Fruit fly (Drosophila melanogaster): ENCODE data around the gene CG15544.

Gene CG15544

DNA sequence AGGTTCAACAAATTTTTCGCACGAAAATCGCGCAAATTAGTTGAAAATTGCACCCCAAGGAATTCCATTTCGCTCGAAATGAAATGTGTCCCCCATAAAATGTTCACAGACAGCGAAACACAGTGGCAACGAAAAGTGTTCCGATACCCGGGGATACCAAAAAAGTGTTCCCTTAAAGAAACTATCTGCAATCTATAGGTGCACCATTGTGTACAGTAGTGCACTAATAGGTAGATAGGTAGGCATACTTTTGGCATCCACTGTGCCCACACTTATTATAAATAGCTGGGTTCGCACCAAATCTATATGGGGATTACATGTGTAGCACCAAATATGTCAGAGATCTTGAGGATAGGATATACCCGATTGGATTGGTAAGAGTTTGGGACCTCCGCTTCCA lies 30.9 kb upstream of the CG15544 start:
- peak; percentile 63 for TF ChIP-seq CG6689 (GFP tag; IDR thresholded peaks at IDR 0.05)
- no peak for TF ChIP-seq HLHmδ (GFP tag; optimal IDR thresholded peaks at IDR 0.05)
- no peak for TF ChIP-seq TFAM (GFP tag; optimal IDR thresholded peaks at IDR 0.05)
- peak; percentile 36 for TF ChIP-seq CG12942 (GFP tag; optimal IDR thresholded peaks at IDR 0.05)
- TF ChIP-seq HHEX (GFP tag; optimal IDR thresholded peaks at IDR 0.05) = peak; percentile 26
- TF ChIP-seq crp (GFP tag; optimal IDR thresholded peaks at IDR 0.05) = no peak
- TF ChIP-seq CG31224 (GFP tag; IDR thresholded peaks at IDR 0.05) = peak; percentile 78
- no peak for TF ChIP-seq grn (GFP tag; optimal IDR thresholded peaks at IDR 0.05)
- TF ChIP-seq HLH4C (GFP tag; IDR thresholded peaks at IDR 0.05; ENCODE audit: partially characterized antibody) = no peak
- no peak for TF ChIP-seq nom (GFP tag; optimal IDR thresholded peaks at IDR 0.05)
- no peak for TF ChIP-seq yki (optimal IDR thresholded peaks at IDR 0.05)
- peak; percentile 52 for TF ChIP-seq wek (GFP tag; optimal IDR thresholded peaks at IDR 0.05)
- no peak for TF ChIP-seq CG9437 (GFP tag; optimal IDR thresholded peaks at IDR 0.05)
- peak; percentile 58 for TF ChIP-seq Chrac-16 (GFP tag; optimal IDR thresholded peaks at IDR 0.05)
- TF ChIP-seq Ravus (GFP tag; IDR thresholded peaks at IDR 0.05) = 0 out of 2 replicates have a peak, but pooled peaks have one; percentile 8
- TF ChIP-seq Atf-2 (GFP tag; optimal IDR thresholded peaks at IDR 0.05) = peak; percentile 16
- TF ChIP-seq nerfin-1 (tag; optimal IDR thresholded peaks at IDR 0.05) = no peak
- peak; percentile 6 for TF ChIP-seq CG10654 (GFP tag; optimal IDR thresholded peaks at IDR 0.05)
- no peak for TF ChIP-seq CG1529 (GFP tag; optimal IDR thresholded peaks at IDR 0.05)
- TF ChIP-seq CG32532 (GFP tag; IDR thresholded peaks at IDR 0.05) = peak; percentile 81
- TF ChIP-seq CrebB (tag; optimal IDR thresholded peaks at IDR 0.05) = peak; percentile 16
- no peak; the same call in 1 of the 2 replicates for TF ChIP-seq CG11696 (GFP tag; IDR thresholded peaks at IDR 0.05)
- no peak for TF ChIP-seq Tbp (GFP tag; optimal IDR thresholded peaks at IDR 0.05)
- TF ChIP-seq corto (GFP tag; optimal IDR thresholded peaks at IDR 0.05) = no peak
- TF ChIP-seq lmd (GFP tag; IDR thresholded peaks at IDR 0.05) = peak; percentile 87
- peak; percentile 39 for TF ChIP-seq CG2202 (tag; optimal IDR thresholded peaks at IDR 0.05)
- TF ChIP-seq Hmr (GFP tag; optimal IDR thresholded peaks at IDR 0.05) = peak; percentile 14
- TF ChIP-seq Ada2b (GFP tag; IDR thresholded peaks at IDR 0.05) = peak; percentile 75
- peak; percentile 74 for TF ChIP-seq H2.0 (GFP tag; IDR thresholded peaks at IDR 0.05)
- no peak for TF ChIP-seq Sox100B (GFP tag; optimal IDR thresholded peaks at IDR 0.05)
- TF ChIP-seq dysf (GFP tag; IDR thresholded peaks at IDR 0.05) = peak; percentile 79
- TF ChIP-seq Scr (GFP tag; IDR thresholded peaks at IDR 0.05; ENCODE audit: partially characterized antibody) = no peak
- no peak for TF ChIP-seq Jarid2 (GFP tag; optimal IDR thresholded peaks at IDR 0.05)
- peak; percentile 19 for TF ChIP-seq Side (GFP tag; optimal IDR thresholded peaks at IDR 0.05)
- no peak for TF ChIP-seq eve (GFP tag; optimal IDR thresholded peaks at IDR 0.05)
- TF ChIP-seq CG16779 (GFP tag; IDR thresholded peaks at IDR 0.05) = peak; percentile 75
- TF ChIP-seq Trl (optimal IDR thresholded peaks at IDR 0.05) = no peak
- peak; percentile 11 for TF ChIP-seq Trl (GFP tag; optimal IDR thresholded peaks at IDR 0.05)
- TF ChIP-seq CG31365 (tag; optimal IDR thresholded peaks at IDR 0.05) = peak; percentile 4
- no peak for TF ChIP-seq CG16813 (GFP tag; IDR thresholded peaks at IDR 0.05; ENCODE audit: partially characterized antibody)
- no peak for TF ChIP-seq stwl (tag; optimal IDR thresholded peaks at IDR 0.05)
- TF ChIP-seq CG17612 (GFP tag; IDR thresholded peaks at IDR 0.05) = peak; percentile 32; the same call in 1 of the 2 replicates
- no peak for TF ChIP-seq ac (GFP tag; optimal IDR thresholded peaks at IDR 0.05)
- TF ChIP-seq Stat92E (GFP tag; optimal IDR thresholded peaks at IDR 0.05) = no peak
- TF ChIP-seq CG18619 (GFP tag; optimal IDR thresholded peaks at IDR 0.05) = peak; percentile 51
- no peak for TF ChIP-seq CG17802 (tag; optimal IDR thresholded peaks at IDR 0.05)
- TF ChIP-seq Fer3 (tag; optimal IDR thresholded peaks at IDR 0.05) = peak; percentile 44
- TF ChIP-seq da (GFP tag; optimal IDR thresholded peaks at IDR 0.05) = no peak
- peak; percentile 51 for TF ChIP-seq az2 (GFP tag; optimal IDR thresholded peaks at IDR 0.05)
- no peak for TF ChIP-seq bigmax (GFP tag; optimal IDR thresholded peaks at IDR 0.05)
- peak; percentile 91 for TF ChIP-seq slbo (GFP tag; IDR thresholded peaks at IDR 0.05)
- TF ChIP-seq CG12236 (GFP tag; optimal IDR thresholded peaks at IDR 0.05) = peak; percentile 31

Measured in whole organism, embryonic.